Worm (Caenorhabditis elegans): ENCODE measurements around the gene pdhk-2.

Gene pdhk-2

DNA sequence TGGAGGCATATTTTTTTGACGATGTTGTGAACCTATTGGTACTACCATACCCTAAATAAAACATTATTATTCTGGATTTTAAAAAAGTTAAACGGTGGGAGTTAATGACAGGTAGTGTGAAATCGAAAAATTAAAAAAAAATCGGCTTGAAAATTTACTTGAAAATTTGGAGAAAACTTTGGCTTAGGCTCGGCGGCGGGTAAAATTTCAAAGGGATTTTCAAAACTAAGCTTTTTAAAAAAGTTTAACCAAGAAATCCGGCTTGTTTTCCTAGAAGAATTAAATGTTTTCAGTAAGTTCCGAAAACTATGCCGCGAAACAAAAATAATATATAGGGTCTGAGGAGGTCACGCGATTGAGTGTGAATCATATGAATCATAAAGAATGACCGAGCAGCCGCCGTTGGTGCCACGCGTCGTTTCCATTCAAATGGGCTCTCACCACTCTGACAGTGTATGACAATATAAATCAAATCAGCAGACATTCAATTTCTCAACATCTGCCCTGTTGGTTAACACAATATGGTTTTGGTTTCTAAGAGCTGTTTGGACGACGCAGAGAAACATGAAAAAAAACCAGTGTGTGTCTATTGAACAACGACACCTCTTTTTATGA, 19.9 kb upstream of the pdhk-2 start, which contains the start of gene aak-1:
Gene aak-1, minus strand, starts transcription at position 51 of the 615 bp plus-strand sequence.
- TF ChIP-seq ceh-45 (GFP tag; IDR thresholded peaks at IDR 0.05) (no peak), hlh-8 (tag; optimal IDR thresholded peaks at IDR 0.05) (peak; percentile 14), C08G9.2 (tag; optimal IDR thresholded peaks at IDR 0.05) (no peak), elt-4 (tag; optimal IDR thresholded peaks at IDR 0.05) (no peak), nhr-11 (tag; optimal IDR thresholded peaks at IDR 0.05) (no peak)

- TF ChIP-seq unc-42 (tag; optimal IDR thresholded peaks at IDR 0.05) = no peak
- TF ChIP-seq elt-2 (tag; optimal IDR thresholded peaks at IDR 0.05) = peak; percentile 21
These were observed 13.5 kb upstream of the pdhk-2 start, which contains the start of gene tomm-70 for ce11 chrIII:8754682-8755081. tomm-70 (minus strand) TSS chrIII:8754750.

DNA sequence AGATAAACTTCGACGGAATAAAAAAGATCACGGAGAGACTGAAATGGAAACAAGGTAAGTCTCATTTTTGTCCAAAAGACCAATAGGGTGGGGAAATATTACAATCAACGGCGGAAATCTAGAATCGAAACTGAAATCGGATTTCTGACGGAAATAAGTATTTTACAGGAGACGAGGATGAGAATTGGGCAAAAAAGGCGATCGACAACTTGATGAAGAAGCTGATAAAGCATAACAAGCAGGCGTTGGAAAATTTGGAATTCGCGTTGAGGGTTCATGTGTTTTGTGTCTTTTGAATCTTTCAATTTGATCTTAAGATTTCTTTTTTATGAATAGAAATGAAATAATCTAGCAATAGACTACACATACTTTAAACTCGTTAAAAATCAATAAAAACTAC, 9.4 kb upstream of the pdhk-2 start, which contains the start of gene ugtp-1:
Gene ugtp-1, minus strand, starts transcription at position 101 of the 400 bp plus-strand sequence.
- TF ChIP-seq nfya-1 (tag; optimal IDR thresholded peaks at IDR 0.05) (no peak), pqm-1 (tag; optimal IDR thresholded peaks at IDR 0.05) (no peak), pat-9 (tag; optimal IDR thresholded peaks at IDR 0.05) (no peak), ceh-6 (GFP tag; optimal IDR thresholded peaks at IDR 0.05) (no peak), hlh-15 (tag; optimal IDR thresholded peaks at IDR 0.05) (no peak), tbx-2 (tag; optimal IDR thresholded peaks at IDR 0.05) (no peak), pros-1 (tag; optimal IDR thresholded peaks at IDR 0.05) (no peak), odd-2 (tag; optimal IDR thresholded peaks at IDR 0.05) (no peak), K02D7.2 (tag; optimal IDR thresholded peaks at IDR 0.05) (no peak), lim-6 (tag; optimal IDR thresholded peaks at IDR 0.05) (no peak), ceh-24 (tag; optimal IDR thresholded peaks at IDR 0.05) (no peak), fkh-6 (tag; optimal IDR thresholded peaks at IDR 0.05) (no peak), C38D4.7 (GFP tag; optimal IDR thresholded peaks at IDR 0.05) (no peak), unc-55 (GFP tag; optimal IDR thresholded peaks at IDR 0.05) (no peak), pag-3 (tag; optimal IDR thresholded peaks at IDR 0.05; ENCODE audit: borderline replicate concordance) (no peak), fkh-10 (GFP tag; optimal IDR thresholded peaks at IDR 0.05) (no peak), ceh-19 (GFP tag; optimal IDR thresholded peaks at IDR 0.05) (no peak), nhr-232 (tag; optimal IDR thresholded peaks at IDR 0.05) (no peak), pax-1 (tag; optimal IDR thresholded peaks at IDR 0.05) (no peak), ceh-18 (tag; optimal IDR thresholded peaks at IDR 0.05) (no peak)

ce11 chrIII:8749487-8749886, 8.3 kb upstream of the pdhk-2 start, which contains the start of gene sma-2:
sma-2 (plus strand) TSS chrIII:8749680.
- TF ChIP-seq dve-1 (tag; optimal IDR thresholded peaks at IDR 0.05) = peak; percentile 17
- peak; percentile 6 for TF ChIP-seq ceh-18 (tag; optimal IDR thresholded peaks at IDR 0.05)
- TF ChIP-seq pqm-1 (tag; optimal IDR thresholded peaks at IDR 0.05) = peak; percentile 33
- peak; percentile 4 for TF ChIP-seq tbx-2 (tag; optimal IDR thresholded peaks at IDR 0.05)
- no peak for TF ChIP-seq sox-4 (tag; optimal IDR thresholded peaks at IDR 0.05)
- TF ChIP-seq nhr-232 (tag; optimal IDR thresholded peaks at IDR 0.05) = no peak
- TF ChIP-seq F13H6.1 (tag; optimal IDR thresholded peaks at IDR 0.05) = peak; percentile 26

- TF ChIP-seq fkh-10 (GFP tag; optimal IDR thresholded peaks at IDR 0.05) (no peak), elt-2 (tag; optimal IDR thresholded peaks at IDR 0.05) (peak; percentile 75)
These were observed 7.4 kb upstream of the pdhk-2 start for ce11 chrIII:8748620-8749019.

DNA sequence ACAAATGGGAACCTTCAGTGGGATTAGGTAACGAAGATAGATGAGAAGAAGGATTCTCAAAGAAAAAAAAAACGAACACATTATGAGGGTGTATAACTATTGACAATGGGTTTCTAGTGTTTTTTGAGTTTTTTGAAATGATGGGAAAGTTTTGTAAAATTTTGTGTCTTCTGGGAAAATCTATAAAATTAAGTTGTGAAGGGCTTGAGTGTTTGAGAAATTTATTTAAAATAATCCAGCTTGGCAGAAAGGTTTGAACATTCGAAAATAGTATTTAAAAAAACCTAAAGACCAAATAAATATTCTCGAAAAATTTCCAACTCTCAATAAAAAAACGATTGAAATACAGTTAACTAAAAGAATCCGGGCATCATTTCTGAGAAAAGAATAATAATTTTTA, 4.0 kb upstream of the pdhk-2 start:
- no peak for TF ChIP-seq C38D4.7 (GFP tag; optimal IDR thresholded peaks at IDR 0.05)
- TF ChIP-seq ceh-6 (GFP tag; optimal IDR thresholded peaks at IDR 0.05) = no peak
- no peak for TF ChIP-seq odd-2 (tag; optimal IDR thresholded peaks at IDR 0.05)

All from whole organism, late embryonic.